Worm (Caenorhabditis elegans): Measurements from ENCODE around the gene C44C10.3.
A peak's percentile ranks its signal among the peaks of the same experiment; 100 is the strongest.

C44C10.3 gene

DNA sequence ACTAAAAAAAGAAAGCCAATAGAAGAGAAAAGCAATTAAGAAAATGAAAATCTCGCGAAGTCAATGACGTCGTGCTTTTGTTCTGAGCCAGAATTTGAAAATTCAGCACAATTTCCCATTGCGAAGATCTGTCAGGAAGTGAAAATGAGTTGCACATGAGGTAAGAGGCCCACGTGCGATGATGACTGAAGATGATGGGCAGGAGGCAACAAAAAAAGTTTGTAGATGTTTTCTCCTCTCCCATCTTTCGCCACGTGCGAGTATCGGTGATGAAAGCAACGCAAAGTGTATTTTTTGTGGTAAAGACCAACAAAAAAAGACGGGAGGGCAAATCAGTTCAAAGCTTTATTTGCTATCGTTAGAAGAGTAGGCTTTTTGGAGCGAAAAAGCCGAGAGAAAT, 40.3 kb upstream of the C44C10.3 start:
- peak; percentile 32 for TF ChIP-seq nhr-129 (tag; optimal IDR thresholded peaks at IDR 0.05)
- TF ChIP-seq nhr-6 (tag; optimal IDR thresholded peaks at IDR 0.05) = no peak
- no peak for TF ChIP-seq elt-3 (tag; optimal IDR thresholded peaks at IDR 0.05)
- TF ChIP-seq gmeb-1 (tag; optimal IDR thresholded peaks at IDR 0.05) = no peak
- no peak for TF ChIP-seq ztf-4 (tag; optimal IDR thresholded peaks at IDR 0.05)
- peak; percentile 23 for TF ChIP-seq C34F6.9 (tag; optimal IDR thresholded peaks at IDR 0.05)
- no peak for TF ChIP-seq unc-39 (tag; optimal IDR thresholded peaks at IDR 0.05)
- TF ChIP-seq sma-9 (GFP tag; optimal IDR thresholded peaks at IDR 0.05) = no peak
- TF ChIP-seq sma-9 (tag; optimal IDR thresholded peaks at IDR 0.05) = no peak
- no peak for TF ChIP-seq elt-1 (tag; optimal IDR thresholded peaks at IDR 0.05)
- TF ChIP-seq R02D3.7 (tag; optimal IDR thresholded peaks at IDR 0.05) = no peak
- TF ChIP-seq nhr-25 (tag; optimal IDR thresholded peaks at IDR 0.05) = no peak
- TF ChIP-seq mab-5 (tag; optimal IDR thresholded peaks at IDR 0.05) = no peak
- TF ChIP-seq nhr-21 (tag; optimal IDR thresholded peaks at IDR 0.05) = no peak
- TF ChIP-seq ama-1 (optimal IDR thresholded peaks at IDR 0.05) = no peak
- TF ChIP-seq nhr-23 (tag; optimal IDR thresholded peaks at IDR 0.05) = no peak

- no peak for TF ChIP-seq ZK546.5 (tag; optimal IDR thresholded peaks at IDR 0.05)
- TF ChIP-seq sma-9 (GFP tag; optimal IDR thresholded peaks at IDR 0.05) = peak; percentile 12
- TF ChIP-seq sma-9 (tag; optimal IDR thresholded peaks at IDR 0.05) = no peak
Measured at ce11 chrX:11662557-11662956, 39.8 kb upstream of the C44C10.3 start.

DNA sequence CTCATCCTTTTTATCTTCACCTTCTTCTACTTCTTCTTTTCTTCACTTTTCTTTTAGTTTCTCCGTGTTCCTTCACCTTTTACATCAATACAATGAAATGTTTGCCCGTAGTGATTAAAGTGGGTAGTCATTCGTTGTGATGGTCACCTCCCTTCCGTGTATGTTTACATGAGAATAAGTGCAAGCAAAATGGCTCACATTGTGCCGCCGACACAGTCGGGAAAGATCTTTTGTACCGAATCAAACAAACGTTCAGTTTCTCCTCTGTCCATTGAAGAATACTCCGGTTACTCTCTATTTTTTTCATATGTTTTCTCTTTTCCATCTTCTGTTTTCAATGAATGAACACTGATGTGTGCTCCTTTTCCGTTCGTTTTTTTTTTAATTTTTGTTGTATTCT, 38.2 kb upstream of the C44C10.3 start:
- no peak for TF ChIP-seq nhr-237 (tag; optimal IDR thresholded peaks at IDR 0.05)
- TF ChIP-seq ama-1 (optimal IDR thresholded peaks at IDR 0.05) = no peak
- no peak for TF ChIP-seq sma-3 (GFP tag; optimal IDR thresholded peaks at IDR 0.05)
- TF ChIP-seq ceh-16 (tag; optimal IDR thresholded peaks at IDR 0.05) = no peak
- no peak for TF ChIP-seq blmp-1 (tag; optimal IDR thresholded peaks at IDR 0.05; ENCODE audit: insufficient read depth)
- TF ChIP-seq fos-1 (tag; optimal IDR thresholded peaks at IDR 0.05) = no peak
- TF ChIP-seq peb-1 (tag; optimal IDR thresholded peaks at IDR 0.05) = no peak

ce11 chrX:11665522-11666017, 36.8 kb upstream of the C44C10.3 start:
- TF ChIP-seq nhr-23 (tag; optimal IDR thresholded peaks at IDR 0.05) (no peak), blmp-1 (tag; optimal IDR thresholded peaks at IDR 0.05; ENCODE audit: insufficient read depth) (peak; percentile 95), nhr-11 (tag; optimal IDR thresholded peaks at IDR 0.05) (no peak), nhr-25 (tag; optimal IDR thresholded peaks at IDR 0.05) (peak; percentile 14), C34F6.9 (tag; optimal IDR thresholded peaks at IDR 0.05) (no peak), ztf-11 (tag; optimal IDR thresholded peaks at IDR 0.05) (no peak), nhr-77 (tag; optimal IDR thresholded peaks at IDR 0.05) (no peak), nhr-12 (tag; optimal IDR thresholded peaks at IDR 0.05) (no peak), snpc-4 (tag; optimal IDR thresholded peaks at IDR 0.05) (no peak), ceh-16 (tag; optimal IDR thresholded peaks at IDR 0.05) (no peak), skn-1 (tag; optimal IDR thresholded peaks at IDR 0.05) (no peak), nhr-237 (tag; optimal IDR thresholded peaks at IDR 0.05) (no peak), mdl-1 (tag; optimal IDR thresholded peaks at IDR 0.05) (no peak), ZK546.5 (tag; optimal IDR thresholded peaks at IDR 0.05) (no peak), zag-1 (tag; optimal IDR thresholded peaks at IDR 0.05) (no peak), egl-27 (tag; optimal IDR thresholded peaks at IDR 0.05) (no peak), sem-4 (tag; optimal IDR thresholded peaks at IDR 0.05) (peak; percentile 40), mbf-1 (tag; optimal IDR thresholded peaks at IDR 0.05) (no peak), fos-1 (tag; optimal IDR thresholded peaks at IDR 0.05) (no peak)

DNA sequence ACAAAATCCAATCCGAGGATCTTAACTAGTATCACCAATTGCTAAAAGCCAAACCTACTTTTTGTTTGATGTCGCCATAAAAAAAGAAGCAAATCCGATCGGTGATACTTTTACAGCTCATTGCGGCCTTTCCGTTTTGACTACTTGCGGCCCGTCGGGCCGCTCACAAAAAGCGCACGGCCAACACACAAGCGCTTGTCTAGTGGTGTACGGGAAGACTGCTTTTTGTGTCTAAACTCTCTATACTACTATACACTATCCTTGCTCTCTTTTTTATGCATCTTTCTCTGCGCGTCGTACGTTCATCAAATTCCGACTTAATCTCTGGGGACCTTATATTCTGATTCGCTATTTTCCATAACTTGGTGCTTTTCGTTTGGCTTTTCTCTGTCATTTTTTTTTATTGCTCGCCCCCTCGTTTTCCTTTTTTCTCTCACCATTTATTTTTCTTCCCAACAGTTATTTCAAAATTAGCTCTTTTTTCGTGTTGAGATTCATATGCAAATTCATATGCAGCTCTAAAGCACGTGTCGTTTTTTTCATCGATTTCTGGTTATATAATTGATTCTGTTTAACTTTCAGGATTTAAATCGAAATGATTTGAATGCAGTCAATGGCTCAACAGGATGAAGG, 35.7 kb upstream of the C44C10.3 start, which contains the start of gene noca-2:
TSS of gene noca-2 (plus strand) at position 583 of the 633 bp plus-strand sequence.
- no peak for TF ChIP-seq skn-1 (tag; optimal IDR thresholded peaks at IDR 0.05)
- TF ChIP-seq sma-3 (GFP tag; optimal IDR thresholded peaks at IDR 0.05) = no peak
- no peak for TF ChIP-seq ZK546.5 (tag; optimal IDR thresholded peaks at IDR 0.05)
- TF ChIP-seq nhr-23 (tag; optimal IDR thresholded peaks at IDR 0.05) = no peak
- no peak for TF ChIP-seq alr-1 (tag; optimal IDR thresholded peaks at IDR 0.05)
- peak; percentile 3 for TF ChIP-seq sem-4 (tag; optimal IDR thresholded peaks at IDR 0.05)
- TF ChIP-seq C34F6.9 (tag; optimal IDR thresholded peaks at IDR 0.05) = peak; percentile 75
- TF ChIP-seq nhr-237 (tag; optimal IDR thresholded peaks at IDR 0.05) = no peak
- TF ChIP-seq nhr-129 (tag; optimal IDR thresholded peaks at IDR 0.05) = peak; percentile 6
- no peak for TF ChIP-seq elt-1 (tag; optimal IDR thresholded peaks at IDR 0.05)
- TF ChIP-seq R02D3.7 (tag; optimal IDR thresholded peaks at IDR 0.05) = no peak
- no peak for TF ChIP-seq ztf-11 (tag; optimal IDR thresholded peaks at IDR 0.05)
- no peak for TF ChIP-seq lin-39 (tag; optimal IDR thresholded peaks at IDR 0.05)
- TF ChIP-seq nhr-6 (tag; optimal IDR thresholded peaks at IDR 0.05) = no peak
- TF ChIP-seq ceh-16 (tag; optimal IDR thresholded peaks at IDR 0.05) = no peak
- TF ChIP-seq Y55F3AM.14 (GFP tag; optimal IDR thresholded peaks at IDR 0.05) = no peak
- no peak for TF ChIP-seq nhr-10 (tag; optimal IDR thresholded peaks at IDR 0.05)
- TF ChIP-seq egl-27 (tag; optimal IDR thresholded peaks at IDR 0.05) = peak; percentile 36
- TF ChIP-seq nhr-25 (tag; optimal IDR thresholded peaks at IDR 0.05) = no peak
- no peak for TF ChIP-seq lin-11 (tag; optimal IDR thresholded peaks at IDR 0.05)
- no peak for TF ChIP-seq ztf-4 (tag; optimal IDR thresholded peaks at IDR 0.05)
- TF ChIP-seq crh-2 (tag; optimal IDR thresholded peaks at IDR 0.05) = peak; percentile 8
- TF ChIP-seq nhr-21 (tag; optimal IDR thresholded peaks at IDR 0.05) = no peak
- TF ChIP-seq sma-9 (GFP tag; optimal IDR thresholded peaks at IDR 0.05) = peak; percentile 67
- TF ChIP-seq sma-9 (tag; optimal IDR thresholded peaks at IDR 0.05) = no peak
- peak; percentile 47 for TF ChIP-seq F13H6.1 (tag; optimal IDR thresholded peaks at IDR 0.05)
- TF ChIP-seq nhr-11 (tag; optimal IDR thresholded peaks at IDR 0.05) = no peak
- no peak for TF ChIP-seq ztf-1 (GFP tag; conservative IDR thresholded peaks at IDR 0.05)
- no peak for TF ChIP-seq aly-2 (tag; optimal IDR thresholded peaks at IDR 0.05)
- no peak for TF ChIP-seq ama-1 (optimal IDR thresholded peaks at IDR 0.05)

All from whole organism, L2 larva.